Fruit fly (Drosophila melanogaster) whole organism, embryonic: Measurements from ENCODE around the gene UQCR-C2.

ENCODE experiments used
- Adf1 ChIP-seq: fragments of 200-800 bp; sonication (Bioruptor generic); IDR thresholded peaks from 2 replicates; pipeline ENCODE4 v1.3.6; 2022; ENCODE audit warnings: missing biosample characterization, missing genetic modification characterization
- Bdp1 ChIP-seq: fragments of 200-800 bp; sonication (Bioruptor generic); optimal IDR thresholded peaks from 3 replicates; lab custom pipeline; 2016; ENCODE audit warnings: missing biosample characterization, missing genetic modification characterization
- CG10267 ChIP-seq: fragments of 200-800 bp; sonication (Bioruptor generic); optimal IDR thresholded peaks from 2 replicates; lab custom pipeline; 2018; ENCODE audit warnings: missing biosample characterization, mild to moderate bottlenecking, missing genetic modification characterization, moderate library complexity
- CG10321 ChIP-seq: fragments of 200-800 bp; sonication (Bioruptor generic); IDR thresholded peaks from 2 replicates; pipeline ENCODE4 v1.3.6; 2022; ENCODE audit warnings: missing biosample characterization, missing genetic modification characterization
- CG12659 ChIP-seq: fragments of 200-800 bp; sonication (Bioruptor generic); optimal IDR thresholded peaks from 3 replicates; lab custom pipeline; 2017; ENCODE audit warnings: mild to moderate bottlenecking, missing biosample characterization, missing genetic modification reagents, missing genetic modification characterization
- CG13624 ChIP-seq: fragments of 200-800 bp; sonication (Bioruptor generic); optimal IDR thresholded peaks from 2 replicates; lab custom pipeline; 2016; ENCODE audit warnings: missing biosample characterization, missing genetic modification characterization
- CG15514 ChIP-seq: fragments of 200-800 bp; sonication (Bioruptor generic); optimal IDR thresholded peaks from 3 replicates; lab custom pipeline; 2017; ENCODE audit warnings: missing biosample characterization, missing genetic modification characterization, mild to moderate bottlenecking, moderate library complexity, missing genetic modification reagents
- CG1647 ChIP-seq: fragments of 200-800 bp; sonication (Bioruptor generic); optimal IDR thresholded peaks from 3 replicates; lab custom pipeline; 2016; ENCODE audit warnings: missing biosample characterization, missing genetic modification characterization
- CG16813 ChIP-seq: fragments of 200-800 bp; sonication (Bioruptor generic); IDR thresholded peaks from 3 replicates; pipeline ENCODE4 v1.3.6; 2022; ENCODE audit warnings: missing biosample characterization, missing genetic modification characterization; ENCODE audit not compliant: partially characterized antibody
- CG17186 ChIP-seq: fragments of 200-800 bp; sonication (Bioruptor generic); optimal IDR thresholded peaks from 3 replicates; lab custom pipeline; 2017; ENCODE audit warnings: missing biosample characterization, missing genetic modification reagents, missing genetic modification characterization
- CG2116 ChIP-seq: fragments of 200-800 bp; sonication (Bioruptor generic); optimal IDR thresholded peaks from 3 replicates; lab custom pipeline; 2018; ENCODE audit warnings: missing biosample characterization, mild to moderate bottlenecking, missing genetic modification characterization
- CG31365 ChIP-seq: fragments of 200-800 bp; sonication (Bioruptor generic); optimal IDR thresholded peaks from 2 replicates; lab custom pipeline; 2018; ENCODE audit warnings: missing biosample characterization, mild to moderate bottlenecking, missing genetic modification characterization
- CG3995 ChIP-seq: fragments of 200-800 bp; sonication (Bioruptor generic); optimal IDR thresholded peaks from 3 replicates; lab custom pipeline; 2016; ENCODE audit warnings: missing biosample characterization, missing genetic modification characterization
- CG4360 ChIP-seq: fragments of 200-800 bp; sonication (Bioruptor generic); IDR thresholded peaks from 2 replicates; pipeline ENCODE4 v1.3.6; 2022; ENCODE audit warnings: missing biosample characterization, missing genetic modification characterization
- CG7357 ChIP-seq: fragments of 200-800 bp; sonication (Bioruptor generic); IDR thresholded peaks from 3 replicates; pipeline ENCODE4 v1.3.6; 2022; ENCODE audit warnings: missing biosample characterization, missing genetic modification characterization
- CG8290 ChIP-seq, 3 experiments: fragments of 200-800 bp; sonication (Bioruptor generic); optimal IDR thresholded peaks; 2 replicates each; lab custom pipeline; 2016 to 2019; ENCODE audit warnings: missing biosample characterization in 3 of 3, missing genetic modification characterization in 3 of 3, mild to moderate bottlenecking in 2 of 3, moderate library complexity in 1 of 3
- CG9797 ChIP-seq: fragments of 200-800 bp; sonication (Bioruptor generic); optimal IDR thresholded peaks from 3 replicates; lab custom pipeline; 2018; ENCODE audit warnings: missing biosample characterization, mild to moderate bottlenecking, missing genetic modification characterization
- CHES-1-like ChIP-seq: fragments of 200-800 bp; sonication (Bioruptor generic); optimal IDR thresholded peaks from 2 replicates; lab custom pipeline; 2016; ENCODE audit warnings: missing biosample characterization, missing genetic modification characterization
- Dp ChIP-seq: fragments of 200-800 bp; sonication (Bioruptor generic); optimal IDR thresholded peaks from 2 replicates; lab custom pipeline; 2018; ENCODE audit warnings: missing biosample characterization, mild to moderate bottlenecking, missing genetic modification characterization, moderate library complexity
- Hsf ChIP-seq: fragments of 200-800 bp; sonication (Bioruptor generic); optimal IDR thresholded peaks from 3 replicates; lab custom pipeline; 2016; ENCODE audit warnings: missing biosample characterization, missing genetic modification characterization
- MBD-R2 ChIP-seq: fragments of 200-800 bp; sonication (Bioruptor generic); IDR thresholded peaks from 2 replicates; pipeline ENCODE4 v1.3.6; 2022; ENCODE audit warnings: missing biosample characterization, missing genetic modification characterization
- MESR4 ChIP-seq: fragments of 200-800 bp; sonication (Bioruptor generic); optimal IDR thresholded peaks from 2 replicates; lab custom pipeline; 2018; ENCODE audit warnings: missing biosample characterization, mild to moderate bottlenecking, missing genetic modification characterization, moderate library complexity
- Nf-YC ChIP-seq: fragments of 200-800 bp; optimal IDR thresholded peaks from 3 replicates; lab custom pipeline; 2019; ENCODE audit warnings: missing biosample characterization, mild to moderate bottlenecking, missing genetic modification characterization, moderate library complexity
- Optix ChIP-seq: fragments of 200-800 bp; sonication (Bioruptor generic); IDR thresholded peaks from 3 replicates; pipeline ENCODE4 v1.3.6; 2022; ENCODE audit warnings: missing biosample characterization, missing genetic modification characterization
- Pdp1 ChIP-seq, 2 experiments: fragments of 200-800 bp; sonication (Bioruptor generic); optimal IDR thresholded peaks; 3 replicates each; lab custom pipeline; 2016; ENCODE audit warnings: missing biosample characterization in 2 of 2, missing genetic modification characterization in 2 of 2, mild to moderate bottlenecking in 1 of 2, moderate library complexity in 1 of 2
- Poxn ChIP-seq: fragments of 200-800 bp; sonication (Bioruptor generic); IDR thresholded peaks from 2 replicates; pipeline ENCODE4 v1.3.6; 2022; ENCODE audit warnings: missing biosample characterization, missing genetic modification characterization
- Scr ChIP-seq: fragments of 200-800 bp; sonication (Bioruptor generic); IDR thresholded peaks from 2 replicates; pipeline ENCODE4 v1.3.6; 2022; ENCODE audit warnings: missing biosample characterization, missing genetic modification characterization; ENCODE audit not compliant: partially characterized antibody
- az2 ChIP-seq: fragments of 200-800 bp; sonication (Bioruptor generic); optimal IDR thresholded peaks from 3 replicates; lab custom pipeline; 2016; ENCODE audit warnings: missing biosample characterization, missing genetic modification characterization
- cas ChIP-seq: fragments of 200-800 bp; sonication (Bioruptor generic); IDR thresholded peaks from 2 replicates; pipeline ENCODE4 v1.3.6; 2022; ENCODE audit warnings: missing biosample characterization, missing genetic modification characterization
- crp ChIP-seq, 2 experiments: fragments of 200-800 bp; sonication (Bioruptor generic); optimal IDR thresholded peaks; 2 replicates in 1 of 2; 3 replicates in 1 of 2; lab custom pipeline; 2017; ENCODE audit warnings: missing biosample characterization in 2 of 2, missing genetic modification characterization in 2 of 2, mild to moderate bottlenecking in 1 of 2, moderate library complexity in 1 of 2
- gce ChIP-seq: fragments of 200-800 bp; sonication (Bioruptor generic); IDR thresholded peaks from 3 replicates; pipeline ENCODE4 v1.3.6; 2022; ENCODE audit warnings: missing biosample characterization, missing genetic modification characterization
- gfzf ChIP-seq: fragments of 200-800 bp; sonication (Bioruptor generic); optimal IDR thresholded peaks from 2 replicates; lab custom pipeline; 2016; ENCODE audit warnings: missing biosample characterization, mild to moderate bottlenecking, missing genetic modification characterization, moderate library complexity
- grau ChIP-seq: fragments of 200-800 bp; optimal IDR thresholded peaks from 3 replicates; lab custom pipeline; 2019; ENCODE audit warnings: missing biosample characterization, mild to moderate bottlenecking, missing genetic modification characterization, moderate library complexity
- gt ChIP-seq: fragments of 200-800 bp; sonication (Bioruptor generic); IDR thresholded peaks from 2 replicates; pipeline ENCODE4 v1.3.6; 2022; ENCODE audit warnings: missing biosample characterization, missing genetic modification characterization
- nom ChIP-seq: fragments of 200-800 bp; sonication (Bioruptor generic); optimal IDR thresholded peaks from 2 replicates; lab custom pipeline; 2017; ENCODE audit warnings: missing biosample characterization, missing genetic modification characterization, mild to moderate bottlenecking, moderate library complexity, missing genetic modification reagents
- phol ChIP-seq: fragments of 200-800 bp; sonication (Bioruptor generic); optimal IDR thresholded peaks from 3 replicates; lab custom pipeline; 2018; ENCODE audit warnings: missing biosample characterization, mild to moderate bottlenecking, missing genetic modification characterization, moderate library complexity
- pita ChIP-seq: fragments of 200-800 bp; sonication (Bioruptor generic); optimal IDR thresholded peaks from 2 replicates; lab custom pipeline; 2017; ENCODE audit warnings: missing biosample characterization, mild to moderate bottlenecking, missing genetic modification characterization
- rib ChIP-seq: fragments of 200-800 bp; sonication (Bioruptor generic); IDR thresholded peaks from 2 replicates; pipeline ENCODE4 v1.3.6; 2022; ENCODE audit warnings: missing biosample characterization, missing genetic modification characterization
- row ChIP-seq: fragments of 200-800 bp; sonication (Bioruptor generic); IDR thresholded peaks from 3 replicates; pipeline ENCODE4 v1.3.6; 2022; ENCODE audit warnings: missing biosample characterization, missing genetic modification characterization
- sc ChIP-seq, 3 experiments: fragments of >200 bp in 2 of 3; fragments of 200-800 bp in 1 of 3; sonication (Bioruptor generic) in 1 of 3; optimal IDR thresholded peaks; 2 replicates in 2 of 3; 3 replicates in 1 of 3; lab custom pipeline; 2017; ENCODE audit warnings: mild to moderate bottlenecking in 1 of 3, missing biosample characterization in 1 of 3, missing genetic modification characterization in 1 of 3, missing genetic modification reagents in 1 of 3
- sd ChIP-seq: fragments of 200-800 bp; sonication (Bioruptor generic); optimal IDR thresholded peaks from 3 replicates; lab custom pipeline; 2018; ENCODE audit warnings: missing biosample characterization, mild to moderate bottlenecking, missing genetic modification characterization, moderate library complexity
- sima ChIP-seq: fragments of 200-800 bp; sonication (Bioruptor generic); optimal IDR thresholded peaks from 2 replicates; lab custom pipeline; 2016; ENCODE audit warnings: missing biosample characterization, missing genetic modification characterization
- stwl ChIP-seq: fragments of 200-800 bp; sonication (Bioruptor generic); optimal IDR thresholded peaks from 3 replicates; lab custom pipeline; 2018; ENCODE audit warnings: missing biosample characterization, mild to moderate bottlenecking, missing genetic modification characterization, moderate library complexity
- sug ChIP-seq: fragments of 200-800 bp; optimal IDR thresholded peaks from 2 replicates; lab custom pipeline; 2019; ENCODE audit warnings: missing biosample characterization, mild to moderate bottlenecking, missing genetic modification characterization, moderate library complexity
- tio ChIP-seq: fragments of 200-800 bp; sonication (Bioruptor generic); optimal IDR thresholded peaks from 2 replicates; lab custom pipeline; 2017; ENCODE audit warnings: missing biosample characterization, missing genetic modification characterization, inconsistent platforms
- trem ChIP-seq: fragments of 200-800 bp; optimal IDR thresholded peaks from 3 replicates; lab custom pipeline; 2019; ENCODE audit warnings: missing biosample characterization, mild to moderate bottlenecking, missing genetic modification characterization, moderate library complexity

UQCR-C2 gene

dm6 chr3L:16582678-16583315 is 1.1 kb upstream of the UQCR-C2 start, which contains the start of gene Rpn12 (continued):
- TF ChIP-seq rib (0 out of 2 replicates have a peak, but pooled peaks have one; percentile 21), nom (GFP tag; lab: Kevin White, UChicago) (no peak), gce (no peak; the same call in 2 of the 3 replicates), grau (peak; percentile 49)

dm6 chr3L:16586989-16587388 is 3.1 kb downstream of the UQCR-C2 start, which contains the start of the genes Syx8 and CG32163:
Gene Syx8 (minus strand): TSS chr3L:16587057.
Gene CG32163 (plus strand): TSS chr3L:16587157.
- TF ChIP-seq Nf-YC (tag; lab: Kevin White, UChicago) = no peak
- no peak for TF ChIP-seq sc (optimal IDR thresholded peaks at IDR 0.05; lab: Kevin White, UChicago)
- TF ChIP-seq sc (GFP tag; optimal IDR thresholded peaks at IDR 0.05; lab: Kevin White, UChicago) = no peak
- TF ChIP-seq gfzf (GFP tag; lab: Kevin White, UChicago) = peak; percentile 77
- 0 out of 3 replicates have a peak, but pooled peaks have one; percentile 41 for TF ChIP-seq CG16813 (GFP tag; lab: Robert Waterston, UW)
- no peak for TF ChIP-seq gt (GFP tag; lab: Robert Waterston, UW)
- TF ChIP-seq CG12659 (GFP tag; lab: Kevin White, UChicago) = peak; percentile 32
- TF ChIP-seq CG17186 (GFP tag; lab: Kevin White, UChicago) = peak; percentile 47
- peak; percentile 5 for TF ChIP-seq CHES-1-like
- TF ChIP-seq CG3995 (GFP tag; lab: Kevin White, UChicago) = peak; percentile 91
- peak; percentile 33 for TF ChIP-seq CG10267 (tag; lab: Kevin White, UChicago)
- no peak for TF ChIP-seq Adf1 (GFP tag; lab: Robert Waterston, UW)
- no peak for TF ChIP-seq Poxn (GFP tag; lab: Robert Waterston, UW)
- peak; percentile 17; the same call in 1 of the 2 replicates for TF ChIP-seq Scr (GFP tag; lab: Robert Waterston, UW)
- TF ChIP-seq CG2116 (GFP tag; lab: Kevin White, UChicago) = peak; percentile 12
- peak; percentile 29; the same call in 1 of the 2 replicates for TF ChIP-seq CG4360 (GFP tag; lab: Robert Waterston, UW)
- peak in 1 of 2 experiments; percentile 8 for TF ChIP-seq Pdp1 (GFP tag; optimal IDR thresholded peaks at IDR 0.05; lab: Kevin White, UChicago)
- TF ChIP-seq stwl = peak; percentile 46
- peak; percentile 26 to 89 for TF ChIP-seq crp (GFP tag; optimal IDR thresholded peaks at IDR 0.05; lab: Kevin White, UChicago)
- TF ChIP-seq MBD-R2 (GFP tag; lab: Robert Waterston, UW) = peak; percentile 91
- no peak for TF ChIP-seq sima (GFP tag; lab: Kevin White, UChicago)
- TF ChIP-seq sug (tag; lab: Kevin White, UChicago) = peak; percentile 30
- TF ChIP-seq CG10321 = no peak
- TF ChIP-seq CG8290 (GFP tag; optimal IDR thresholded peaks at IDR 0.05; lab: Kevin White, UChicago) = no peak
- peak in 1 of 2 experiments; percentile 26 for TF ChIP-seq CG8290 (tag; optimal IDR thresholded peaks at IDR 0.05; lab: Kevin White, UChicago)
- TF ChIP-seq az2 = no peak
- TF ChIP-seq MESR4 (GFP tag; lab: Kevin White, UChicago) = peak; percentile 67
- no peak for TF ChIP-seq CG1647
- peak; percentile 82 for TF ChIP-seq CG9797
- no peak for TF ChIP-seq Bdp1 (GFP tag; lab: Kevin White, UChicago)
- no peak for TF ChIP-seq CG31365 (tag; lab: Kevin White, UChicago)
- TF ChIP-seq CG7357 (GFP tag; lab: Robert Waterston, UW) = peak; percentile 55; the same call in 1 of the 3 replicates
- peak; percentile 56 for TF ChIP-seq row (GFP tag; lab: Robert Waterston, UW)
- peak; percentile 10 for TF ChIP-seq Dp (GFP tag; lab: Kevin White, UChicago)
- TF ChIP-seq CG13624 = peak; percentile 11
- no peak for TF ChIP-seq Optix (GFP tag; lab: Robert Waterston, UW)
- TF ChIP-seq phol (tag; lab: Kevin White, UChicago) = peak; percentile 13
- TF ChIP-seq CG15514 (GFP tag; lab: Kevin White, UChicago) = peak; percentile 51
- no peak for TF ChIP-seq tio (GFP tag; lab: Kevin White, UChicago)
- TF ChIP-seq pita (GFP tag; lab: Kevin White, UChicago) = no peak
- no peak for TF ChIP-seq Hsf (GFP tag; lab: Kevin White, UChicago)
- TF ChIP-seq cas (GFP tag; lab: Robert Waterston, UW) = no peak
- TF ChIP-seq trem = peak; percentile 48
- TF ChIP-seq sd = peak; percentile 62
